6 worm cellular contexts compared by ENCODE assay signal in the genomic region with DNA sequence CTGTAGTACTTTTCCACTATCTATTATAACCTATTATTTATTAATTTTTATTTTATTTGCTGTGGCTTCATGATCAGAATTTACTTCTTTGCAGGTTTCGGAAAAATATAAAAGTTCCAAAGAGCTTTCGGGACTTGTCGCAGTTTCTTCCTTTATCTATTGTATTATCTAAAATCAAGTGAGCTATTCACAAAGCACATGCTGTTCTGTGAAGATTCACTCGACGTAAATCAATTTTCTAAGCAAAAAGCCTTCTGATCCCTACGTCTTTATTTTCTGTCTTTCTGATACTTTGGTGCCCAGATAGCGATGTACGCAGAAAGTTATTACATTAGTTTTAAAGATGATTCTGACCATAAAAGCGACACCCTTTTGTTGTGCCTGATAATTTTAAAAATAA.
A peak's percentile ranks its signal among the peaks of the same experiment; 100 is the strongest.
TF ChIP-seq lines count a peak whose summit lies in the region.

No protein-coding gene starts in this region.

TF ChIP-seq in whole organism, L1 larva, 84 proteins besides CTCF, POLR2A, EP300 and RAD21:
- TF ChIP-seq lin-14 (GFP tag; optimal IDR thresholded peaks at IDR 0.05; lab: Kevin White, UChicago) (peak; percentile 29), efl-1 (optimal IDR thresholded peaks at IDR 0.05; lab: Kevin White, UChicago) (no peak), efl-1 (GFP tag; optimal IDR thresholded peaks at IDR 0.05 in 1 of 2; lab: Kevin White, UChicago) (peak in 1 of 2 experiments; percentile 2), fkh-10 (GFP tag; optimal IDR thresholded peaks at IDR 0.05; lab: Kevin White, UChicago) (peak; percentile 75), ama-1 (optimal IDR thresholded peaks at IDR 0.05; lab: Kevin White, UChicago) (no peak), aha-1 (tag; optimal IDR thresholded peaks at IDR 0.05; lab: Kevin White, UChicago) (no peak)

TF ChIP-seq in whole organism, L2 larva, 48 proteins besides CTCF, POLR2A, EP300 and RAD21:
- TF ChIP-seq aly-2 (tag; optimal IDR thresholded peaks at IDR 0.05; lab: Kevin White, UChicago) (no peak), sma-9 (GFP tag; optimal IDR thresholded peaks at IDR 0.05; lab: Kevin White, UChicago) (peak; percentile 20), sma-9 (tag; optimal IDR thresholded peaks at IDR 0.05; lab: Kevin White, UChicago) (no peak)

TF ChIP-seq in whole organism, L3 larva, 47 proteins besides CTCF, POLR2A, EP300 and RAD21:
- TF ChIP-seq fkh-10 (GFP tag; optimal IDR thresholded peaks at IDR 0.05; lab: Kevin White, UChicago) = peak; percentile 97
- no peak for TF ChIP-seq zag-1 (tag; optimal IDR thresholded peaks at IDR 0.05; lab: Kevin White, UChicago)
TF ChIP-seq in whole organism, L3 larva: peak in this region for 1.

TF ChIP-seq in whole organism, L4 larva, 104 proteins besides CTCF, POLR2A, EP300 and RAD21:
- TF ChIP-seq mxl-2 (GFP tag; conservative IDR thresholded peaks at IDR 0.05; lab: Robert Waterston, UW) = no peak
- TF ChIP-seq ces-1 (GFP tag; optimal IDR thresholded peaks at IDR 0.05; lab: Kevin White, UChicago) = peak; percentile 31
- TF ChIP-seq fkh-10 (GFP tag; optimal IDR thresholded peaks at IDR 0.05; lab: Kevin White, UChicago) = peak; percentile 82

TF ChIP-seq in whole organism, late embryonic, 69 proteins besides CTCF, POLR2A, EP300 and RAD21:
- TF ChIP-seq dmd-4 (tag; optimal IDR thresholded peaks at IDR 0.05; lab: Kevin White, UChicago; ENCODE audit: borderline replicate concordance) (no peak), unc-42 (tag; optimal IDR thresholded peaks at IDR 0.05; lab: Kevin White, UChicago) (peak; percentile 36)

TF ChIP-seq in whole organism, mixed stage, embryonic, 35 proteins besides CTCF, POLR2A, EP300 and RAD21:
- no peak for TF ChIP-seq cnd-1 (tag; optimal IDR thresholded peaks at IDR 0.05; lab: Kevin White, UChicago)
- TF ChIP-seq ces-1 (GFP tag; optimal IDR thresholded peaks at IDR 0.05; lab: Kevin White, UChicago) = peak; percentile 37
